Worm (Caenorhabditis elegans): ENCODE data around the gene T10B5.10.

Gene T10B5.10

ce11 chrV:1805724-1806316 is 50.3 kb downstream of the T10B5.10 start:
- TF ChIP-seq nhr-71 (tag; optimal IDR thresholded peaks at IDR 0.05) (no peak), tbx-2 (tag; optimal IDR thresholded peaks at IDR 0.05) (no peak), sup-37 (GFP tag; optimal IDR thresholded peaks at IDR 0.05) (no peak), Y116A8C.19 (tag; optimal IDR thresholded peaks at IDR 0.05; ENCODE audit: borderline replicate concordance) (no peak), nhr-85 (tag) (peak; percentile 45), hpl-2 (GFP tag; optimal IDR thresholded peaks at IDR 0.05) (no peak), ceh-90 (tag; optimal IDR thresholded peaks at IDR 0.05) (no peak), dpl-1 (GFP tag; optimal IDR thresholded peaks at IDR 0.05) (no peak), mep-1 (tag; optimal IDR thresholded peaks at IDR 0.05) (peak; percentile 71), fos-1 (tag; optimal IDR thresholded peaks at IDR 0.05) (no peak), jun-1 (tag; optimal IDR thresholded peaks at IDR 0.05) (no peak), unc-98 (GFP tag; IDR thresholded peaks at IDR 0.05) (no peak), nhr-84 (tag; optimal IDR thresholded peaks at IDR 0.05) (no peak), C16A3.4 (tag; optimal IDR thresholded peaks at IDR 0.05) (no peak), ceh-82 (tag; optimal IDR thresholded peaks at IDR 0.05) (no peak), skn-1 (tag; optimal IDR thresholded peaks at IDR 0.05) (peak; percentile 63), fkh-10 (GFP tag; optimal IDR thresholded peaks at IDR 0.05) (no peak), zip-4 (GFP tag; optimal IDR thresholded peaks at IDR 0.05) (no peak), pax-3 (tag; optimal IDR thresholded peaks at IDR 0.05) (no peak), ceh-88 (GFP tag; IDR thresholded peaks at IDR 0.05) (no peak)

DNA sequence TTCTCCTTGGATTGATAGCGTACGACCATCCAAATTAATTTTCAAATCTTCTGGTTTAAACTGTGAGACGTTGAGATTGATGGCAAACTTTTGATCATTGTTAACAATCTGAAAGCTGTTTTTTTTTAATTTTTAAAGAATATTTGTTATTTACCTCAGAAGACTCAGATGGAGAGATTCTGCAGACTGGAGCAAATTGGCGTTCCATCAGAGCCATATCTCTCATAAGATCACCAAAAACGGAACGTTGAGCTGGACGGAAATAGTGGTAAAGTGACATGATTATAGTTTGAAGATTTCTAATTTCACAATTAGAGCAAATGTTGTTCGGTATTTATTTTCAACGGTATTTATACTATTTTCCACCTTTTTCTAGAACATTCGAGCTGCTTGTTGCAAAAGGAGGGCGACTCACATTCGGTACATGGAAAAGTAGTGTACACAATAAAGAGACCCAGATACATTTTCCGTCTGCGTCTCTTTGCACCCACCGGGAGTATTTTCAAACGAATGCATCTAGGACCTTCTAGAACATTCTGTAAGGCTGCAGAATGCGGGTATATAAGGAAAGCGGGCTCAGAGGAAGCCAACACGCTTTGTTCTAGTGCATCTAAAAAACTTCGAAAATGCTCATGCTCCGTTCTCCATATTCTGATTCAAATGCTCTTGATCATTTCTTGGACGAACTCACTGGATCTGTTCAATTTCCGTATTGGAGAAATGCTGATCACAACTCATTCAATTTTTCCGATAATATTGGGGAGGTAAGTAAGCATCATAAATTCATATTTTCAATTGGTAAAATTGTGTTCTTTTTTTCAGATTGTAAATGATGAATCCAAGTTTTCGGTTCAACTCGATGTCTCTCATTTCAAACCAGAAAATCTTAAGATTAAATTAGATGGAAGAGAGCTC is 51.2 kb downstream of the T10B5.10 start, which contains the start of the genes hsp-16.2 and hsp-16.41:
Gene hsp-16.2 (minus strand): TSS at position 313 of the 915 bp plus-strand sequence.
Gene hsp-16.41 (plus strand): TSS at position 534 of the 915 bp plus-strand sequence.
- peak in 1 of 2 experiments; percentile 48 for TF ChIP-seq ztf-11 (tag; optimal IDR thresholded peaks at IDR 0.05)
- TF ChIP-seq ceh-63 (GFP tag; optimal IDR thresholded peaks at IDR 0.05): no peak
- peak; percentile 82 for TF ChIP-seq egl-13 (tag; optimal IDR thresholded peaks at IDR 0.05)
- TF ChIP-seq nhr-12 (tag; optimal IDR thresholded peaks at IDR 0.05): no peak
- TF ChIP-seq unc-30 (tag; optimal IDR thresholded peaks at IDR 0.05): no peak
- no peak for TF ChIP-seq jun-1 (tag; optimal IDR thresholded peaks at IDR 0.05)
- no peak for TF ChIP-seq ceh-90 (tag; optimal IDR thresholded peaks at IDR 0.05)
- no peak for TF ChIP-seq fkh-10 (GFP tag; optimal IDR thresholded peaks at IDR 0.05)
- no peak for TF ChIP-seq lin-15B (tag; optimal IDR thresholded peaks at IDR 0.05)
- TF ChIP-seq pqm-1 (tag; optimal IDR thresholded peaks at IDR 0.05): no peak
- TF ChIP-seq skn-1 (tag; optimal IDR thresholded peaks at IDR 0.05): peak; percentile 31
- TF ChIP-seq lin-35 (GFP tag; optimal IDR thresholded peaks at IDR 0.05): peak; percentile 32 to 57
- no peak for TF ChIP-seq zag-1 (tag; optimal IDR thresholded peaks at IDR 0.05)
- peak in 1 of 6 experiments; percentile 2 for TF ChIP-seq elt-3 (tag; optimal IDR thresholded peaks at IDR 0.05)
- TF ChIP-seq ceh-88 (GFP tag; IDR thresholded peaks at IDR 0.05): no peak
- TF ChIP-seq lin-39 (tag; optimal IDR thresholded peaks at IDR 0.05): no peak
- no peak for TF ChIP-seq ets-5 (GFP tag; IDR thresholded peaks at IDR 0.05)
- peak; percentile 11 for TF ChIP-seq blmp-1 (tag; optimal IDR thresholded peaks at IDR 0.05)
- TF ChIP-seq elt-2 (tag; optimal IDR thresholded peaks at IDR 0.05): peak; percentile 34
- peak; percentile 48 for TF ChIP-seq nhr-90 (tag; optimal IDR thresholded peaks at IDR 0.05; ENCODE audit: poor library complexity)
- TF ChIP-seq snpc-4 (tag; optimal IDR thresholded peaks at IDR 0.05): no peak
- peak; percentile 42 for TF ChIP-seq pax-3 (tag; optimal IDR thresholded peaks at IDR 0.05)
- no peak for TF ChIP-seq hpl-2 (GFP tag; optimal IDR thresholded peaks at IDR 0.05)
- peak; percentile 88 for TF ChIP-seq ama-1 (optimal IDR thresholded peaks at IDR 0.05)
- peak; percentile 80 for TF ChIP-seq swsn-7 (tag; optimal IDR thresholded peaks at IDR 0.05)
- TF ChIP-seq unc-130 (tag; optimal IDR thresholded peaks at IDR 0.05): no peak
- TF ChIP-seq tlp-1 (tag; optimal IDR thresholded peaks at IDR 0.05): no peak
- TF ChIP-seq ztf-4 (tag; optimal IDR thresholded peaks at IDR 0.05): peak; percentile 13
- TF ChIP-seq nhr-19 (GFP tag; conservative IDR thresholded peaks at IDR 0.05): peak; percentile 55
- TF ChIP-seq vab-15 (tag; optimal IDR thresholded peaks at IDR 0.05): no peak
- no peak for TF ChIP-seq nhr-76 (tag; optimal IDR thresholded peaks at IDR 0.05)
- peak; percentile 45 for TF ChIP-seq nhr-85 (tag)
- no peak for TF ChIP-seq zip-4 (GFP tag; optimal IDR thresholded peaks at IDR 0.05)
- TF ChIP-seq efl-1 (optimal IDR thresholded peaks at IDR 0.05): peak; percentile 52 to 75
- peak; percentile 45 to 89 for TF ChIP-seq efl-1 (GFP tag; optimal IDR thresholded peaks at IDR 0.05 in 1 of 2)
- no peak for TF ChIP-seq hlh-4 (tag; optimal IDR thresholded peaks at IDR 0.05)
- no peak for TF ChIP-seq nhr-28 (tag; optimal IDR thresholded peaks at IDR 0.05)
- TF ChIP-seq dsc-1 (tag; optimal IDR thresholded peaks at IDR 0.05): peak; percentile 47

Data from whole organism, L1 larva.